Fruit fly (Drosophila melanogaster) whole organism, embryonic: ENCODE data around the gene CG1273.
A peak's percentile ranks its signal among the peaks of the same experiment; 100 is the strongest.

Source experiments
- Blimp-1 ChIP-seq: fragments of 200-800 bp; sonication (Bioruptor generic); optimal IDR thresholded peaks from 3 replicates; lab custom pipeline; 2018; ENCODE audit warnings: missing biosample characterization, missing genetic modification characterization, mild to moderate bottlenecking, moderate library complexity, missing genetic modification reagents
- CG10321 ChIP-seq: fragments of 200-800 bp; sonication (Bioruptor generic); IDR thresholded peaks from 2 replicates; pipeline ENCODE4 v1.3.6; 2022; ENCODE audit warnings: missing biosample characterization, missing genetic modification characterization
- CG10959 ChIP-seq: fragments of 200-800 bp; sonication (Bioruptor generic); IDR thresholded peaks from 2 replicates; pipeline ENCODE4 v1.3.6; 2022; ENCODE audit warnings: missing biosample characterization, missing genetic modification characterization
- CG11085 ChIP-seq: fragments of 200-800 bp; sonication (Bioruptor generic); IDR thresholded peaks from 2 replicates; pipeline ENCODE4 v1.3.6; 2022; ENCODE audit warnings: missing biosample characterization, missing genetic modification characterization
- CG12659 ChIP-seq: fragments of 200-800 bp; sonication (Bioruptor generic); optimal IDR thresholded peaks from 3 replicates; lab custom pipeline; 2017; ENCODE audit warnings: mild to moderate bottlenecking, missing biosample characterization, missing genetic modification reagents, missing genetic modification characterization
- CG12744 ChIP-seq: fragments of 200-800 bp; sonication (Bioruptor generic); optimal IDR thresholded peaks from 2 replicates; lab custom pipeline; 2016; ENCODE audit warnings: missing biosample characterization, missing genetic modification characterization
- CG13287 ChIP-seq: fragments of 200-800 bp; sonication (Bioruptor generic); IDR thresholded peaks from 2 replicates; pipeline ENCODE4 v1.3.6; 2022; ENCODE audit warnings: missing biosample characterization, missing genetic modification characterization; ENCODE audit not compliant: partially characterized antibody
- CG14441 ChIP-seq: fragments of 200-800 bp; sonication (Bioruptor generic); IDR thresholded peaks from 2 replicates; pipeline ENCODE4 v1.3.6; 2022; ENCODE audit warnings: missing biosample characterization, missing genetic modification characterization
- CG16779 ChIP-seq: fragments of 200-800 bp; sonication (Bioruptor generic); IDR thresholded peaks from 2 replicates; pipeline ENCODE4 v1.3.6; 2022; ENCODE audit warnings: missing biosample characterization, missing genetic modification characterization
- CG17186 ChIP-seq: fragments of 200-800 bp; sonication (Bioruptor generic); optimal IDR thresholded peaks from 3 replicates; lab custom pipeline; 2017; ENCODE audit warnings: missing biosample characterization, missing genetic modification reagents, missing genetic modification characterization
- CG2116 ChIP-seq: fragments of 200-800 bp; sonication (Bioruptor generic); optimal IDR thresholded peaks from 3 replicates; lab custom pipeline; 2018; ENCODE audit warnings: missing biosample characterization, mild to moderate bottlenecking, missing genetic modification characterization
- CG3281 ChIP-seq: fragments of 200-800 bp; sonication (Bioruptor generic); optimal IDR thresholded peaks from 3 replicates; lab custom pipeline; 2017; ENCODE audit warnings: missing biosample characterization, mild to moderate bottlenecking, missing genetic modification characterization
- CG34224 ChIP-seq: fragments of 200-800 bp; sonication (Bioruptor generic); IDR thresholded peaks from 3 replicates; pipeline ENCODE4 v1.3.6; 2022; ENCODE audit warnings: missing biosample characterization, missing genetic modification characterization; ENCODE audit not compliant: partially characterized antibody
- CG34376 ChIP-seq: fragments of 200-800 bp; sonication (Bioruptor generic); optimal IDR thresholded peaks from 2 replicates; lab custom pipeline; 2018; ENCODE audit warnings: missing biosample characterization, mild to moderate bottlenecking, missing genetic modification characterization
- CG3726 ChIP-seq: fragments of 200-800 bp; sonication (Bioruptor generic); IDR thresholded peaks from 3 replicates; pipeline ENCODE4, ENCODE4 v1.3.6; 2022; ENCODE audit warnings: missing biosample characterization, missing genetic modification characterization
- CG4328 ChIP-seq: fragments of 200-800 bp; sonication (Bioruptor generic); optimal IDR thresholded peaks from 3 replicates; lab custom pipeline; 2017; ENCODE audit warnings: missing biosample characterization, missing genetic modification reagents, missing genetic modification characterization
- CG6272 ChIP-seq: fragments of 200-800 bp; sonication (Bioruptor generic); IDR thresholded peaks from 2 replicates; pipeline ENCODE4 v1.3.6; 2022; ENCODE audit warnings: missing biosample characterization, missing genetic modification characterization
- CG6654 ChIP-seq: fragments of 200-800 bp; sonication (Bioruptor generic); optimal IDR thresholded peaks from 2 replicates; lab custom pipeline; 2017; ENCODE audit warnings: missing biosample characterization, mild to moderate bottlenecking, missing genetic modification characterization
- CG7839 ChIP-seq: fragments of 200-800 bp; sonication (Bioruptor generic); optimal IDR thresholded peaks from 3 replicates; lab custom pipeline; 2018; ENCODE audit warnings: missing biosample characterization, mild to moderate bottlenecking, missing genetic modification characterization, moderate library complexity
- CG8089 ChIP-seq: fragments of 200-800 bp; sonication (Bioruptor generic); optimal IDR thresholded peaks from 3 replicates; lab custom pipeline; 2016; ENCODE audit warnings: missing biosample characterization, missing genetic modification characterization
- CG9817 ChIP-seq: fragments of 200-800 bp; sonication (Bioruptor generic); optimal IDR thresholded peaks from 2 replicates; lab custom pipeline; 2018; ENCODE audit warnings: missing biosample characterization, mild to moderate bottlenecking, missing genetic modification characterization, moderate library complexity
- Dip2 ChIP-seq: fragments of 200-800 bp; sonication (Bioruptor generic); IDR thresholded peaks from 2 replicates; pipeline ENCODE4 v1.3.6; 2022; ENCODE audit warnings: missing biosample characterization, missing genetic modification characterization
- Doc3 ChIP-seq: fragments of 200-800 bp; sonication (Bioruptor generic); IDR thresholded peaks from 3 replicates; pipeline ENCODE4 v1.3.6; 2022; ENCODE audit warnings: missing biosample characterization, missing genetic modification characterization; ENCODE audit not compliant: partially characterized antibody
- E2f1 ChIP-seq: fragments of 200-800 bp; sonication (Bioruptor generic); IDR thresholded peaks from 2 replicates; pipeline ENCODE4 v1.3.6; 2022; ENCODE audit warnings: missing biosample characterization, missing genetic modification characterization
- Fer2 ChIP-seq: fragments of 200-800 bp; sonication (Bioruptor generic); optimal IDR thresholded peaks from 2 replicates; lab custom pipeline; 2018; ENCODE audit warnings: missing biosample characterization, mild to moderate bottlenecking, missing genetic modification characterization, moderate library complexity
- H2.0 ChIP-seq: fragments of 200-800 bp; sonication (Bioruptor generic); IDR thresholded peaks from 2 replicates; pipeline ENCODE4 v1.3.6; 2022; ENCODE audit warnings: missing biosample characterization, missing genetic modification characterization
- HHEX ChIP-seq: fragments of 200-800 bp; sonication (Bioruptor generic); optimal IDR thresholded peaks from 3 replicates; lab custom pipeline; 2017; ENCODE audit warnings: missing biosample characterization, mild to moderate bottlenecking, missing genetic modification characterization, missing genetic modification reagents
- HLH54F ChIP-seq: fragments of 200-800 bp; sonication (Bioruptor generic); optimal IDR thresholded peaks from 3 replicates; lab custom pipeline; 2016; ENCODE audit warnings: missing biosample characterization, missing genetic modification characterization
- Hand ChIP-seq: fragments of 200-800 bp; sonication (Bioruptor generic); optimal IDR thresholded peaks from 2 replicates; lab custom pipeline; 2017; ENCODE audit warnings: mild to moderate bottlenecking, missing biosample characterization, missing genetic modification reagents, missing genetic modification characterization
- Lim3 ChIP-seq: fragments of 200-800 bp; sonication (Bioruptor generic); IDR thresholded peaks from 2 replicates; pipeline ENCODE4 v1.3.6; 2022; ENCODE audit warnings: missing biosample characterization, missing genetic modification characterization
- Scr ChIP-seq: fragments of 200-800 bp; sonication (Bioruptor generic); IDR thresholded peaks from 2 replicates; pipeline ENCODE4 v1.3.6; 2022; ENCODE audit warnings: missing biosample characterization, missing genetic modification characterization; ENCODE audit not compliant: partially characterized antibody
- ab ChIP-seq: fragments of 200-800 bp; sonication (Bioruptor generic); optimal IDR thresholded peaks from 2 replicates; lab custom pipeline; 2016; ENCODE audit warnings: missing biosample characterization, missing genetic modification characterization
- al ChIP-seq: fragments of 200-800 bp; sonication (Bioruptor generic); IDR thresholded peaks from 2 replicates; pipeline ENCODE4 v1.3.6; 2022; ENCODE audit warnings: missing biosample characterization, missing genetic modification characterization
- chinmo ChIP-seq: fragments of 200-800 bp; sonication (Bioruptor generic); IDR thresholded peaks from 4 replicates; pipeline ENCODE4 v1.3.6; 2022; ENCODE audit warnings: missing biosample characterization, missing genetic modification characterization; ENCODE audit not compliant: partially characterized antibody
- ems ChIP-seq: fragments of 200-800 bp; sonication (Bioruptor generic); optimal IDR thresholded peaks from 3 replicates; lab custom pipeline; 2016; ENCODE audit warnings: missing biosample characterization, missing genetic modification characterization
- gfzf ChIP-seq: fragments of 200-800 bp; sonication (Bioruptor generic); optimal IDR thresholded peaks from 2 replicates; lab custom pipeline; 2016; ENCODE audit warnings: missing biosample characterization, mild to moderate bottlenecking, missing genetic modification characterization, moderate library complexity
- hbn ChIP-seq: fragments of 200-800 bp; sonication (Bioruptor generic); IDR thresholded peaks from 2 replicates; pipeline ENCODE4 v1.3.6; 2022; ENCODE audit warnings: missing biosample characterization, missing genetic modification characterization; ENCODE audit not compliant: partially characterized antibody
- kni ChIP-seq: fragments of 200-800 bp; sonication (Bioruptor generic); optimal IDR thresholded peaks from 3 replicates; lab custom pipeline; 2017; ENCODE audit warnings: mild to moderate bottlenecking, missing biosample characterization, missing genetic modification reagents, missing genetic modification characterization
- lab ChIP-seq: fragments of 200-800 bp; sonication (Bioruptor generic); optimal IDR thresholded peaks from 3 replicates; lab custom pipeline; 2017; ENCODE audit warnings: missing biosample characterization, missing genetic modification characterization, mild to moderate bottlenecking, moderate library complexity, missing genetic modification reagents
- odd ChIP-seq: fragments of 200-800 bp; sonication (Bioruptor generic); optimal IDR thresholded peaks from 2 replicates; lab custom pipeline; 2017; ENCODE audit warnings: missing biosample characterization, mild to moderate bottlenecking, missing genetic modification characterization
- pfk ChIP-seq: fragments of 200-800 bp; sonication (Bioruptor generic); optimal IDR thresholded peaks from 2 replicates; lab custom pipeline; 2018; ENCODE audit warnings: missing biosample characterization, mild to moderate bottlenecking, missing genetic modification characterization, moderate library complexity
- pho ChIP-seq: fragments of 200-800 bp; sonication (Bioruptor generic); optimal IDR thresholded peaks from 2 replicates; lab custom pipeline; 2016; ENCODE audit warnings: missing biosample characterization, missing genetic modification characterization
- phol ChIP-seq: fragments of 200-800 bp; sonication (Bioruptor generic); optimal IDR thresholded peaks from 3 replicates; lab custom pipeline; 2018; ENCODE audit warnings: missing biosample characterization, mild to moderate bottlenecking, missing genetic modification characterization, moderate library complexity
- seq ChIP-seq: fragments of 200-800 bp; sonication (Bioruptor generic); IDR thresholded peaks from 2 replicates; pipeline ENCODE4 v1.3.6; 2022; ENCODE audit warnings: missing biosample characterization, missing genetic modification characterization
- sug ChIP-seq: fragments of 200-800 bp; optimal IDR thresholded peaks from 2 replicates; lab custom pipeline; 2019; ENCODE audit warnings: missing biosample characterization, mild to moderate bottlenecking, missing genetic modification characterization, moderate library complexity
- tap ChIP-seq: fragments of 200-800 bp; optimal IDR thresholded peaks from 3 replicates; lab custom pipeline; 2019; ENCODE audit warnings: missing biosample characterization, mild to moderate bottlenecking, missing genetic modification characterization, moderate library complexity
- unc-4 ChIP-seq: fragments of 200-800 bp; sonication (Bioruptor generic); IDR thresholded peaks from 2 replicates; pipeline ENCODE4 v1.3.6; 2022; ENCODE audit warnings: missing biosample characterization, missing genetic modification characterization; ENCODE audit not compliant: partially characterized antibody
- unpg ChIP-seq: fragments of 200-800 bp; sonication (Bioruptor generic); optimal IDR thresholded peaks from 3 replicates; lab custom pipeline; 2018; ENCODE audit warnings: missing biosample characterization, mild to moderate bottlenecking, missing genetic modification characterization, moderate library complexity
- zfh2 ChIP-seq: fragments of 200-800 bp; sonication (Bioruptor generic); optimal IDR thresholded peaks from 2 replicates; lab custom pipeline; 2016; ENCODE audit warnings: missing biosample characterization, missing genetic modification characterization

The CG1273 gene

DNA sequence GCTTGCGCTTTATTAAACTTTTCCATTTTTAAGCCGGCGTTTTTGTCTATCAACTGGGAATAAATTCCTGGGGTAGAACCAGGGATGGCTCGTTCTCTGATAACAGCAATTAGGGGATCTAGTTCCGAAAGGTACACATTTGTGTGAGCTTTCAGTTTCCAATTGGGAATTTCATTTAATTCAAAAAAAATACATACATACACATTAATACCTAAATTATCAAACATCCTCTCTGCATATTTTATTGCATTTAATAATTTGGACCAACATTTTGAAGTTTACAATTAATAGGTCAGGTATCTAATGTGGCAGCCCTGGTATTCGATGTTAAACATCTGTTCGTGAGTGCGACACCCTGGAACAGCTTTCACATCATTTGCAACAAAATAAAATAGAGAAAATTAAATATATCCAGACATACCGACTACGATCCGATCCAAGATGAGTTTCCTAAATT, 4.4 kb upstream of the CG1273 start, which contains the start of the genes CG15011 and CG1309 (continued):
- TF ChIP-seq sug (tag; lab: Kevin White, UChicago), result peak; percentile 92
- TF ChIP-seq CG3281 (GFP tag; lab: Kevin White, UChicago), result peak; percentile 99
- no peak for TF ChIP-seq hbn
- TF ChIP-seq Fer2 (tag; lab: Kevin White, UChicago), result peak; percentile 78
- TF ChIP-seq pho, result peak; percentile 91
- TF ChIP-seq Dip2 (GFP tag; lab: Robert Waterston, UW), result no peak
- TF ChIP-seq CG2116, result peak; percentile 76
- 0 out of 4 replicates have a peak, but pooled peaks have one; percentile 32 for TF ChIP-seq chinmo
- 0 out of 2 replicates have a peak, but pooled peaks have one; percentile 6 for TF ChIP-seq CG10321 (GFP tag; lab: Robert Waterston, UW)
- TF ChIP-seq CG14441 (GFP tag; lab: Robert Waterston, UW), result peak; percentile 83
- TF ChIP-seq Doc3 (GFP tag; lab: Robert Waterston, UW), result 0 out of 3 replicates have a peak, but pooled peaks have one; percentile 40
- TF ChIP-seq CG3726, result peak; percentile 64; the same call in 2 of the 3 replicates
- TF ChIP-seq CG10959, result peak; percentile 22; the same call in 1 of the 2 replicates
- TF ChIP-seq HLH54F, result peak; percentile 90
- peak; percentile 86 for TF ChIP-seq zfh2
- peak; percentile 89 for TF ChIP-seq CG9817
- peak; percentile 23 for TF ChIP-seq gfzf (GFP tag; lab: Kevin White, UChicago)
- TF ChIP-seq ab (GFP tag; lab: Kevin White, UChicago), result peak; percentile 42
- TF ChIP-seq Blimp-1 (GFP tag; lab: Kevin White, UChicago), result peak; percentile 77
- peak; percentile 68 for TF ChIP-seq E2f1 (GFP tag; lab: Robert Waterston, UW)
- TF ChIP-seq CG12744 (GFP tag; lab: Kevin White, UChicago), result peak; percentile 82
- TF ChIP-seq Lim3, result no peak
- TF ChIP-seq lab (GFP tag; lab: Kevin White, UChicago), result peak; percentile 87
- peak; percentile 55 for TF ChIP-seq Scr (GFP tag; lab: Robert Waterston, UW)
- TF ChIP-seq unc-4 (GFP tag; lab: Robert Waterston, UW), result peak; percentile 48
- peak; percentile 67 for TF ChIP-seq tap
- peak; percentile 84 for TF ChIP-seq unpg (GFP tag; lab: Kevin White, UChicago)
- peak; percentile 71 for TF ChIP-seq CG8089 (GFP tag; lab: Kevin White, UChicago)
- peak; percentile 36 for TF ChIP-seq Hand (GFP tag; lab: Kevin White, UChicago)
- peak; percentile 59 for TF ChIP-seq kni (GFP tag; lab: Kevin White, UChicago)
- TF ChIP-seq CG13287 (GFP tag; lab: Robert Waterston, UW), result peak; percentile 64; the same call in 1 of the 2 replicates
- peak; percentile 56 for TF ChIP-seq H2.0 (GFP tag; lab: Robert Waterston, UW)
- peak; percentile 87 for TF ChIP-seq phol (tag; lab: Kevin White, UChicago)
- TF ChIP-seq CG7839 (tag; lab: Kevin White, UChicago), result peak; percentile 85
- no peak for TF ChIP-seq pfk (GFP tag; lab: Kevin White, UChicago)
- peak; percentile 67 for TF ChIP-seq seq (GFP tag; lab: Robert Waterston, UW)
- TF ChIP-seq CG17186 (GFP tag; lab: Kevin White, UChicago), result peak; percentile 62
- TF ChIP-seq al (GFP tag; lab: Robert Waterston, UW), result peak; percentile 78
- TF ChIP-seq CG12659 (GFP tag; lab: Kevin White, UChicago), result peak; percentile 84
- TF ChIP-seq odd, result peak; percentile 53
- TF ChIP-seq CG34224 (GFP tag; lab: Robert Waterston, UW), result no peak
- peak; percentile 81 for TF ChIP-seq ems (GFP tag; lab: Kevin White, UChicago)
- no peak for TF ChIP-seq CG11085 (GFP tag; lab: Robert Waterston, UW)
- peak; percentile 52 for TF ChIP-seq HHEX (GFP tag; lab: Kevin White, UChicago)
- peak; percentile 76 for TF ChIP-seq CG4328 (GFP tag; lab: Kevin White, UChicago)
- peak; percentile 86 for TF ChIP-seq CG34376 (GFP tag; lab: Kevin White, UChicago)
- peak; percentile 79 for TF ChIP-seq CG6272 (GFP tag; lab: Robert Waterston, UW)
- TF ChIP-seq CG6654, result peak; percentile 39
- TF ChIP-seq CG16779, result no peak
